Worm (Caenorhabditis elegans) whole organism, early embryonic: ENCODE results near the gene clec-258.

ENCODE experiments used
- B0310.2 ChIP-seq: sonication (generic microtip); optimal IDR thresholded peaks from 2 replicates; lab custom pipeline; 2016; ENCODE audit warnings: mild to moderate bottlenecking, missing genetic modification characterization, missing compliant biosample characterization
- F13C5.2 ChIP-seq: sonication (generic microtip); optimal IDR thresholded peaks from 2 replicates; lab custom pipeline; 2017; ENCODE audit warnings: mild to moderate bottlenecking, missing genetic modification characterization, inconsistent platforms, missing compliant biosample characterization
- ama-1 ChIP-seq: fragments of 150-350 bp; optimal IDR thresholded peaks from 2 replicates; lab custom pipeline; 2014
- ceh-36 ChIP-seq: sonication (generic microtip); optimal IDR thresholded peaks from 2 replicates; lab custom pipeline; 2016; ENCODE audit warnings: missing genetic modification characterization, inconsistent platforms, missing compliant biosample characterization
- flt-1 ChIP-seq: fragments of 200-800 bp; sonication (Bioruptor generic); IDR thresholded peaks from 2 replicates; pipeline ENCODE4 v1.3.6; 2022; ENCODE audit warnings: missing genetic modification characterization, missing compliant biosample characterization
- hmg-4 ChIP-seq: fragments of 200-800 bp; sonication (Bioruptor generic); optimal IDR thresholded peaks from 2 replicates; lab custom pipeline; 2018; ENCODE audit warnings: mild to moderate bottlenecking, missing genetic modification characterization, missing compliant biosample characterization
- scrt-1 ChIP-seq: fragments of 200-800 bp; sonication (Bioruptor generic); IDR thresholded peaks from 2 replicates; pipeline ENCODE4 v1.3.6; 2022; ENCODE audit warnings: missing genetic modification characterization, missing compliant biosample characterization
- sea-1 ChIP-seq: fragments of 200-800 bp; sonication (Bioruptor generic); conservative IDR thresholded peaks from 2 replicates; pipeline ENCODE4 v1.3.6; 2022; ENCODE audit warnings: missing genetic modification characterization, missing compliant biosample characterization
- tbx-37 ChIP-seq: fragments of 200-800 bp; sonication (Bioruptor generic); conservative IDR thresholded peaks from 2 replicates; pipeline ENCODE4 v1.3.6; 2022; ENCODE audit warnings: missing genetic modification reagents, missing genetic modification characterization, missing compliant biosample characterization

DNA sequence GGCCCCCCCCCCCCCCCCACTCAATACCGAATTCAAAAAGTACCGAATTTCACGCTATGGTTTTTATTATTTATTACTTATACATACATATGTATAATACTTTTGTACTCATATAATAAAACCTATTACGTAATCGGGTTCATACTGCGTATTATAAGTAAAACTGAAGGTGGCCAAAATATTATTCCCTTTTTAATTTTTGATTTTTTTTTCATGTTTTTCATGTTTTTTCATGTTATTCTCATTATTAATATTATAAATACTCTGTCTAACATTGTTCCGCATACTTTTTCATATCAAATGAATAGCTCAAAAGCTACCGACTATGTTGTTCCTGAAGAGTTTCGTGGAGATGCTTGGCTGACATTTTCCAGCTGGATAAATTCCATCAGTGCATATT, 47.9 kb downstream of the clec-258 start, which contains the start of gene srw-38:
- TF ChIP-seq ama-1 (lab: Kevin White, UChicago) (no peak), scrt-1 (GFP tag; lab: Robert Waterston, UW) (no peak), flt-1 (GFP tag; lab: Robert Waterston, UW) (no peak), tbx-37 (GFP tag; lab: Robert Waterston, UW) (no peak), B0310.2 (tag; lab: Kevin White, UChicago) (no peak), F13C5.2 (tag; lab: Kevin White, UChicago) (no peak), sea-1 (GFP tag; lab: Robert Waterston, UW) (no peak), ceh-36 (no peak), hmg-4 (GFP tag; lab: Kevin White, UChicago) (no peak)
